Fruit fly (Drosophila melanogaster): ENCODE results near the gene CG33322.

CG33322 gene

DNA sequence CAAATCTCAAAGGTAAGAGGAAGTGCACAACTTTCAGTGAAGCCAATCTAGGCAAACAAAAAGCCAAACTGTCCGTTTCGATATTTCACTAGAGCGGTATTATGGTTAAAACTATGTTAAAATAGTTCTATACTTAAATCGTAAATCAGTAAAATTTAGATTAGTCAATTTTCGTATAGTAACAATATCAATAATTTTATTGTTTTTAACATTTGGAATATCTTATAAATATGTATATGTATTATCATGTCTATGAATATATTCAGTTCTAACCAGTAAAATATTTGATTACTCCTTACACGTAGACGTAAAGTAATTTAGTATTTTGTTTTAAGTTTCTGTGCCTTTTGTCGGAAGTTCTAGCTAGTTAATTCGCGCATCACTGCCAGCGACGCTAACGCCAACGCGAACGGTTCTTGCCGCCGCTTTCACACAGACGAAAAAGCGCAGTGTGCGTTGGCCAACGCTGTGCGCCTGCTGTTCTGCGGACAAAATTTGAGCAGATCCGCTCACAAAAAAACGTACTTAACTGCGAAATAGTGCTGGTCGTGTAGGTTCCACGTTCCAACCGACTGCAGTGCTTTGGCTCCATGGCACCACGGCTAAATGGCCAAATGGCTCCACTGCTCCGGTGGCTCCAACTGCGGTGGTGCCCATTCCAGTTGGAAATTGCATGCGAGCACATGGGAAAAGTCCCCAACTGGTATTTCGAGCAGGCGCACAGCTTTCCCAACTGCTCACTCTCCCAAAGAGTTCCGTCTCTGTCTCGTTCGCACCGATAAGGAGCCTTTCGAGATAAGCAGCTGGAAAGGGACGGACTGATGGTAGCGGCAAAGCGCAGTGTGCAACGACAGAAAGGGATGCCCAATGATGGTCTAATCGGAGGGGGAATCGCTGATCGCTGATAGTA lies 7.4 kb upstream of the CG33322 start:
- peak; percentile 48 for TF ChIP-seq CG12391 (tag; optimal IDR thresholded peaks at IDR 0.05)
- TF ChIP-seq CG34224 (GFP tag; IDR thresholded peaks at IDR 0.05; ENCODE audit: partially characterized antibody), result 0 out of 3 replicates have a peak, but pooled peaks have one; percentile 9
- TF ChIP-seq CG8944 (GFP tag; optimal IDR thresholded peaks at IDR 0.05), result no peak
- no peak for TF ChIP-seq al (GFP tag; IDR thresholded peaks at IDR 0.05)
- no peak for TF ChIP-seq zen (tag; optimal IDR thresholded peaks at IDR 0.05)
- no peak for TF ChIP-seq CG12104 (GFP tag; optimal IDR thresholded peaks at IDR 0.05)
- peak; percentile 83 for TF ChIP-seq CG34376 (GFP tag; optimal IDR thresholded peaks at IDR 0.05)
- no peak for TF ChIP-seq CG7839 (tag; optimal IDR thresholded peaks at IDR 0.05)
- TF ChIP-seq CG8765 (GFP tag; IDR thresholded peaks at IDR 0.05), result no peak
- TF ChIP-seq dm (GFP tag; optimal IDR thresholded peaks at IDR 0.05), result peak; percentile 85
- no peak for TF ChIP-seq hth (optimal IDR thresholded peaks at IDR 0.05)
- peak; percentile 55; the same call in 1 of the 3 replicates for TF ChIP-seq CG6791 (GFP tag; IDR thresholded peaks at IDR 0.05; ENCODE audit: partially characterized antibody)
- peak; percentile 66 for TF ChIP-seq tna (GFP tag; IDR thresholded peaks at IDR 0.05; ENCODE audit: partially characterized antibody)
- TF ChIP-seq jing (GFP tag; optimal IDR thresholded peaks at IDR 0.05), result no peak
- TF ChIP-seq bbx (GFP tag; IDR thresholded peaks at IDR 0.05; ENCODE audit: partially characterized antibody), result peak; percentile 80
- no peak for TF ChIP-seq CG18476 (GFP tag; optimal IDR thresholded peaks at IDR 0.05)
- peak; percentile 15 for TF ChIP-seq CG1529 (GFP tag; optimal IDR thresholded peaks at IDR 0.05)
- TF ChIP-seq onecut (GFP tag; IDR thresholded peaks at IDR 0.05), result no peak
- no peak for TF ChIP-seq CG11456 (GFP tag; IDR thresholded peaks at IDR 0.05)
- no peak for TF ChIP-seq CG11085 (GFP tag; IDR thresholded peaks at IDR 0.05)
- peak; percentile 43 for TF ChIP-seq CG17829 (tag; optimal IDR thresholded peaks at IDR 0.05)
- TF ChIP-seq CG4617 (GFP tag; optimal IDR thresholded peaks at IDR 0.05; ENCODE audit: borderline replicate concordance), result no peak
- no peak for TF ChIP-seq Mad (GFP tag; optimal IDR thresholded peaks at IDR 0.05)
- TF ChIP-seq gcm2 (GFP tag; optimal IDR thresholded peaks at IDR 0.05), result no peak
- no peak for TF ChIP-seq CG8924 (tag; optimal IDR thresholded peaks at IDR 0.05)
- TF ChIP-seq ase (GFP tag; IDR thresholded peaks at IDR 0.05), result no peak
- peak; percentile 99 for TF ChIP-seq GATAe (GFP tag; conservative IDR thresholded peaks at IDR 0.05)
- TF ChIP-seq jigr1 (GFP tag; IDR thresholded peaks at IDR 0.05), result no peak
- no peak for TF ChIP-seq Mes4 (GFP tag; optimal IDR thresholded peaks at IDR 0.05)
- TF ChIP-seq CG11504 (tag; optimal IDR thresholded peaks at IDR 0.05), result peak; percentile 50
- TF ChIP-seq sisA (GFP tag; IDR thresholded peaks at IDR 0.05), result no peak
- TF ChIP-seq crc (GFP tag; optimal IDR thresholded peaks at IDR 0.05), result no peak
- no peak for TF ChIP-seq inv (GFP tag; IDR thresholded peaks at IDR 0.05; ENCODE audit: partially characterized antibody)
- TF ChIP-seq CG34422 (GFP tag; IDR thresholded peaks at IDR 0.05), result peak; percentile 61; the same call in 1 of the 3 replicates
- TF ChIP-seq NC2α (GFP tag; optimal IDR thresholded peaks at IDR 0.05), result no peak
- no peak for TF ChIP-seq dimm (GFP tag; IDR thresholded peaks at IDR 0.05)
- TF ChIP-seq CG15011 (GFP tag; optimal IDR thresholded peaks at IDR 0.05), result no peak
- TF ChIP-seq Hsf (GFP tag; optimal IDR thresholded peaks at IDR 0.05), result no peak
- 0 out of 2 replicates have a peak, but pooled peaks have one; percentile 14 for TF ChIP-seq E2f1 (GFP tag; IDR thresholded peaks at IDR 0.05)
- TF ChIP-seq Awh (GFP tag; IDR thresholded peaks at IDR 0.05), result no peak; the same call in 1 of the 2 replicates
- no peak for TF ChIP-seq shn (GFP tag; optimal IDR thresholded peaks at IDR 0.05)
- TF ChIP-seq cas (GFP tag; IDR thresholded peaks at IDR 0.05), result no peak
- TF ChIP-seq Optix (GFP tag; IDR thresholded peaks at IDR 0.05), result peak; percentile 36; the same call in 1 of the 3 replicates
- no peak for TF ChIP-seq CG42726 (GFP tag; IDR thresholded peaks at IDR 0.05; ENCODE audit: partially characterized antibody)
- no peak for TF ChIP-seq CG15073 (GFP tag; optimal IDR thresholded peaks at IDR 0.05)
- peak; percentile 91 for TF ChIP-seq sqz (GFP tag; optimal IDR thresholded peaks at IDR 0.05)
- TF ChIP-seq lmd (GFP tag; IDR thresholded peaks at IDR 0.05), result no peak
- no peak for TF ChIP-seq CG1603 (tag; optimal IDR thresholded peaks at IDR 0.05)
- TF ChIP-seq slbo (GFP tag; IDR thresholded peaks at IDR 0.05), result peak; percentile 29; the same call in 1 of the 2 replicates
- no peak for TF ChIP-seq dan (GFP tag; IDR thresholded peaks at IDR 0.05)

Data from whole organism, embryonic.